Fruit fly (Drosophila melanogaster) whole organism, pupa: ENCODE results near the gene Grip91.

Source experiments
- CG10348 ChIP-seq: fragments of 200-800 bp; sonication (Bioruptor generic); IDR thresholded peaks from 2 replicates; pipeline ENCODE4 v1.3.6; 2022; ENCODE audit warnings: missing biosample characterization, missing genetic modification characterization
- CG12605 ChIP-seq: fragments of 200-800 bp; sonication (Bioruptor generic); IDR thresholded peaks from 2 replicates; pipeline ENCODE4 v1.3.6; 2022; ENCODE audit warnings: missing biosample characterization, missing genetic modification characterization
- CG13204 ChIP-seq: fragments of 200-800 bp; sonication (Bioruptor generic); optimal IDR thresholded peaks from 2 replicates; lab custom pipeline; 2018; ENCODE audit warnings: missing biosample characterization, mild to moderate bottlenecking, missing genetic modification characterization, moderate library complexity
- CG14655 ChIP-seq: fragments of 200-800 bp; sonication (Bioruptor generic); optimal IDR thresholded peaks from 3 replicates; lab custom pipeline; 2017; ENCODE audit warnings: mild to moderate bottlenecking, missing biosample characterization, missing genetic modification reagents, missing genetic modification characterization
- CG15710 ChIP-seq: fragments of 200-800 bp; sonication (Bioruptor generic); optimal IDR thresholded peaks from 2 replicates; lab custom pipeline; 2018; ENCODE audit warnings: missing biosample characterization, mild to moderate bottlenecking, missing genetic modification characterization, moderate library complexity
- CG17806 ChIP-seq: fragments of 200-800 bp; sonication (Bioruptor generic); optimal IDR thresholded peaks from 2 replicates; lab custom pipeline; 2018; ENCODE audit warnings: missing biosample characterization, mild to moderate bottlenecking, missing genetic modification characterization, moderate library complexity
- CG32121 ChIP-seq: fragments of 200-800 bp; sonication (Bioruptor generic); IDR thresholded peaks from 2 replicates; pipeline ENCODE4 v1.3.6; 2022; ENCODE audit warnings: missing biosample characterization, missing genetic modification characterization
- CG34367 ChIP-seq: fragments of 200-800 bp; sonication (Bioruptor generic); optimal IDR thresholded peaks from 2 replicates; lab custom pipeline; 2018; ENCODE audit warnings: missing biosample characterization, mild to moderate bottlenecking, missing genetic modification characterization
- CG4496 ChIP-seq: fragments of 200-800 bp; sonication (Bioruptor generic); IDR thresholded peaks from 3 replicates; pipeline ENCODE4 v1.3.6; 2022; ENCODE audit warnings: missing biosample characterization, missing genetic modification characterization
- CG8159 ChIP-seq: fragments of 200-800 bp; sonication (Bioruptor generic); optimal IDR thresholded peaks from 3 replicates; lab custom pipeline; 2018; ENCODE audit warnings: missing biosample characterization, mild to moderate bottlenecking, missing genetic modification characterization, moderate library complexity
- CG8301 ChIP-seq: fragments of 200-800 bp; sonication (Bioruptor generic); optimal IDR thresholded peaks from 2 replicates; lab custom pipeline; 2018; ENCODE audit warnings: missing biosample characterization, mild to moderate bottlenecking, missing genetic modification characterization
- CG9948 ChIP-seq: fragments of 200-800 bp; sonication (Bioruptor generic); optimal IDR thresholded peaks from 2 replicates; lab custom pipeline; 2018; ENCODE audit warnings: missing biosample characterization, mild to moderate bottlenecking, missing genetic modification characterization, moderate library complexity
- D1 ChIP-seq: fragments of 200-800 bp; sonication (Bioruptor generic); optimal IDR thresholded peaks from 2 replicates; lab custom pipeline; 2018; ENCODE audit warnings: missing biosample characterization, mild to moderate bottlenecking, missing genetic modification characterization, moderate library complexity
- EcR ChIP-seq: fragments of 200-800 bp; sonication (Bioruptor generic); optimal IDR thresholded peaks from 3 replicates; lab custom pipeline; 2019; ENCODE audit warnings: missing biosample characterization, missing genetic modification characterization, mild to moderate bottlenecking, moderate library complexity, missing genetic modification reagents
- Ets98B ChIP-seq: fragments of 200-800 bp; sonication (Bioruptor generic); IDR thresholded peaks from 2 replicates; pipeline ENCODE4 v1.3.6; 2022; ENCODE audit warnings: missing biosample characterization, missing genetic modification characterization
- Pif1A ChIP-seq: fragments of 200-800 bp; sonication (Bioruptor generic); optimal IDR thresholded peaks from 3 replicates; lab custom pipeline; 2016; ENCODE audit warnings: missing biosample characterization, missing genetic modification characterization
- Pif1B ChIP-seq: fragments of 200-800 bp; sonication (Bioruptor generic); optimal IDR thresholded peaks from 3 replicates; lab custom pipeline; 2016; ENCODE audit warnings: missing biosample characterization, missing genetic modification characterization
- Snoo ChIP-seq: fragments of 200-800 bp; sonication (Bioruptor generic); optimal IDR thresholded peaks from 3 replicates; lab custom pipeline; 2017; ENCODE audit warnings: missing biosample characterization, mild to moderate bottlenecking, missing genetic modification characterization, inconsistent platforms
- fd96Ca ChIP-seq: fragments of 200-800 bp; sonication (Bioruptor generic); IDR thresholded peaks from 3 replicates; pipeline ENCODE4 v1.3.6; 2022; ENCODE audit warnings: missing biosample characterization, missing genetic modification characterization
- gl ChIP-seq: fragments of 200-800 bp; sonication (Bioruptor generic); optimal IDR thresholded peaks from 2 replicates; lab custom pipeline; 2018; ENCODE audit warnings: missing biosample characterization, mild to moderate bottlenecking, missing genetic modification characterization
- rn ChIP-seq: fragments of 200-800 bp; sonication (Bioruptor generic); IDR thresholded peaks from 2 replicates; pipeline ENCODE4 v1.3.6; 2022; ENCODE audit warnings: missing biosample characterization, missing genetic modification characterization

The Grip91 gene

DNA sequence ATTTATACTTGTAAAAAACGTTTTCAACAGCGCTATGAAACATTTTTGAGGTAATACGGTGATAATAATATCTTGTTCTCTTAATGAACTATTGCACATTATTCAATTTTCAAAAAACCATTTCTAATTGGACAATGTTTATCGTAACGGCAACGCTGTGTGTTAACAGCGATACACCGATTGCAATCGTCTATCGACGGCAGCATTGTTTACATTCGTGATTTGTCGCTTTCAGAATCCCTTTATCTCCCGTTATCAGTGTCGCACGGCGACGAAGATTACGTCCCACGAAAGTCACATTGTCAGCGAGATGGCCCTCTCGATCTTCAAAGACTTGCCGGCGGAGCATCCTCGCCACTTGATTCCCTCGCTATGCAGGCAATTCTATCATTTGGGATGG lies 6.5 kb downstream of the Grip91 start, which contains the start of gene CG11134:
Gene CG11134 (plus strand): TSS at position 4 of the 400 bp plus-strand sequence.
- TF ChIP-seq Ets98B (no peak), CG15710 (tag; lab: Kevin White, UChicago) (no peak), CG9948 (tag; lab: Kevin White, UChicago) (no peak), CG14655 (GFP tag; lab: Kevin White, UChicago) (no peak)

DNA sequence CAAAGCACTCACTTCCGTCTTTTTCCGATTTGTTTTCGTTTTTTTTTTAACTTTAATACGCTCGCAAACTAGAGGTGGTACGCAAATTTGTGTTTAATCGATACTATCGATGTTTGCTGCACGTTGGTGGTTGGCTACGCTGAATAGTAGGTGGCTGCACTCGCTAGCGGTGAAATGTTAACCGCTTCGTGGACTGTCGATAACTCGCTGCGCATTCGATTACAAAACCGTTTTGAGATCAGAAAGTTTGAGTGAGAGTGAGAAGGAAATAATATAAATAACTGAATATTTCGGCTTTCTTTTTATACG lies 8.4 kb downstream of the Grip91 start, which contains the start of gene g:
Gene g (minus strand): TSS at position 105 of the 309 bp plus-strand sequence.
- TF ChIP-seq CG32121 = peak; percentile 26; the same call in 1 of the 2 replicates
- no peak for TF ChIP-seq Ets98B
- TF ChIP-seq Pif1B (GFP tag; lab: Kevin White, UChicago) = no peak
- 0 out of 2 replicates have a peak, but pooled peaks have one; percentile 12 for TF ChIP-seq CG12605 (GFP tag; lab: Robert Waterston, UW)
- no peak for TF ChIP-seq fd96Ca (GFP tag; lab: Robert Waterston, UW)
- no peak for TF ChIP-seq CG13204 (GFP tag; lab: Kevin White, UChicago)
- TF ChIP-seq EcR (GFP tag; lab: Kevin White, UChicago) = no peak
- TF ChIP-seq D1 (tag; lab: Kevin White, UChicago) = no peak
- TF ChIP-seq CG14655 (GFP tag; lab: Kevin White, UChicago) = no peak
- peak; percentile 55; the same call in 2 of the 3 replicates for TF ChIP-seq CG4496 (GFP tag; lab: Robert Waterston, UW)
- no peak for TF ChIP-seq Pif1A (GFP tag; lab: Kevin White, UChicago)
- TF ChIP-seq CG17806 (tag; lab: Kevin White, UChicago) = no peak
- TF ChIP-seq CG9948 (tag; lab: Kevin White, UChicago) = no peak
- TF ChIP-seq CG8301 (tag; lab: Kevin White, UChicago) = no peak
- TF ChIP-seq CG34367 (tag; lab: Kevin White, UChicago) = no peak
- TF ChIP-seq CG8159 = no peak
- TF ChIP-seq rn (GFP tag; lab: Robert Waterston, UW) = no peak
- no peak for TF ChIP-seq Snoo (tag; lab: Kevin White, UChicago)
- no peak for TF ChIP-seq CG10348 (GFP tag; lab: Robert Waterston, UW)
- no peak for TF ChIP-seq CG15710 (tag; lab: Kevin White, UChicago)
- TF ChIP-seq gl = no peak

DNA sequence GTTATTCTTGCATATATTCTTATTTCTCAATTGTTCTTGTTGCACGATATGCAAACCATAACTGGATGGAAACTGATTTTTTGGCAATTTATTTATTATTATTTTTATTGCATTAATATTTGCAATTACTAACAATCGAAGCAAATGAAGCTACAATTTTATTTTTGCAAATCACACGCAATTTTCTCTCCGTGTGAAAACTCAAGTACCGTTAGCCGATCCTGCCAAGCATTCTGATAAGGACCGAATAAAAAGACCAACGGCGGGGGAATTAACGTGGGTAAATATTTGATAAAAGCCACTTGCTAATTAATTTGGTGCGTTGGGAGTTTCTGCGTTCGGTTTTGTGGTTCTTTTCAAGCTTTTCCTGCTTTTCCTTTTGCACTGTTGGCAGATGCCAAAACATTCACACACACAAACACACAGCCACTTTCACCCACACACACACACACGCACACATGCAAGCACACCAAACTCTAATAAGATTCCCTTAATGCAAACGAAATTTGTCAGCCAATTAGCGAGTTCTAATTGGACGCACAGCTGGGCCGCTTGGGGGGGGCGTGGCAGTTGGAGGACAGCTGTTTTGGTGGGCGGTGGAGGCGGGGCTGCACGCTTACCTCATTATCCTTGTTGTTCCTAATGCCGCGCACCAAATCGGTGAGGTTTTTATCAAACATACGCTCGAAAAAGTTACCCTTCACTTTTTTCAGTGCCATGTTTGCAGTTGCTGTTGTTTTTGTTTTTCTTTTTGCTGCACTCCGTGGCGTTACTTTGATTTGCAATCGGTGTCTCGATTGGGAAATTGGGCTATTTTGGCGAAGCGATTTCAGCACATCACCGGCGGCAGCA lies 8.9 kb downstream of the Grip91 start:
- TF ChIP-seq CG15710 (tag; lab: Kevin White, UChicago) (no peak), CG10348 (GFP tag; lab: Robert Waterston, UW) (no peak), gl (no peak), rn (GFP tag; lab: Robert Waterston, UW) (no peak), CG34367 (tag; lab: Kevin White, UChicago) (no peak), Ets98B (no peak), CG4496 (GFP tag; lab: Robert Waterston, UW) (no peak), CG9948 (tag; lab: Kevin White, UChicago) (no peak), D1 (tag; lab: Kevin White, UChicago) (no peak), CG8159 (no peak)
- TF ChIP-seq, all 21 proteins: peak for 0

DNA sequence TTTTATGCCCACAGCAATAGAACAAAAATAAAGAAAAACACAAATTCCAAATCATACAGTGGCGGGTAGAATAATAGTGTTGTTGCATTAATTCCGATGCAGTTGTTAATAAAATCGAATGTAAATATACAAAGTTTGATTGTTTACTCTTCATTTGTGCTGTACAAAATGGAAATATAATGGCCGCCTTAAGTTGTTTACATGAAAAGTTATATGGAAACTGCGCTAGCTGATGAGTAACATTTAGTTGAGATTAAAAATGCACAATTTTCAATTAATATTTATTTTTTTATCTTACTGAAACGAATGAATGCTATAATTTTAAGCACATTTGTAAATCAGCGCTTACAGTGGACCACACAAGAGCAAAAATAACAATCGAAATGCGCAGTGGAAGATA lies 9.6 kb downstream of the Grip91 start:
- no peak for TF ChIP-seq CG8159
- peak; percentile 32 for TF ChIP-seq Ets98B
- TF ChIP-seq D1 (tag; lab: Kevin White, UChicago) = no peak
- TF ChIP-seq CG15710 (tag; lab: Kevin White, UChicago) = peak; percentile 13
- TF ChIP-seq Snoo (tag; lab: Kevin White, UChicago) = no peak
- TF ChIP-seq CG12605 (GFP tag; lab: Robert Waterston, UW) = no peak
- no peak for TF ChIP-seq CG8301 (tag; lab: Kevin White, UChicago)
- peak; percentile 8 for TF ChIP-seq CG17806 (tag; lab: Kevin White, UChicago)
- TF ChIP-seq CG4496 (GFP tag; lab: Robert Waterston, UW) = peak; percentile 52; the same call in 2 of the 3 replicates
- no peak for TF ChIP-seq CG13204 (GFP tag; lab: Kevin White, UChicago)
- TF ChIP-seq CG32121 = peak; percentile 46
- peak; percentile 36 for TF ChIP-seq CG9948 (tag; lab: Kevin White, UChicago)
- TF ChIP-seq, all 21 proteins: peak for 6

DNA sequence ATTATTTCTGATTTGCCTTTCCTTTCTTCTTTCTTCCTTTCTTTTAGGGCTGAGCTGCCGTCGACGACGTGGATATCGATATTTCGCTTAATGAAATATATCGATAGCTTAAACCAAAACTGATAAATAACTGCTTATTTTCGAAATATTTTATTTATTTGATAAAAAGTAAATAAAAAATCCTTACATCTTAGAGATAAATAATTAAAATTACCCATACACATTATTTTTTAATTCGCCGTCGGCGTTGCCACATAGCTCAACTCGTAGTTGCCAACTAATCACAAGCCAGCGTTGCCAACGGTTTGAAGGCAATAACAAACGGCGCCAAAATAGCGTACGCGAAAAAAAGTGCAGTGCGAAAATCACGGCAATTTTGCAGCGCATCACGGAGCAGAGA lies 22.5 kb downstream of the Grip91 start, which contains the start of the genes Mrgn1 and mus101:
Gene Mrgn1 (minus strand): TSS at position 44 of the 400 bp plus-strand sequence.
Gene mus101 (plus strand): TSS at position 313 of the 400 bp plus-strand sequence.
- TF ChIP-seq CG15710 (tag; lab: Kevin White, UChicago) (no peak), CG10348 (GFP tag; lab: Robert Waterston, UW) (no peak), CG8159 (no peak), gl (no peak), CG8301 (tag; lab: Kevin White, UChicago) (no peak), CG34367 (tag; lab: Kevin White, UChicago) (no peak), D1 (tag; lab: Kevin White, UChicago) (no peak), CG17806 (tag; lab: Kevin White, UChicago) (no peak), Snoo (tag; lab: Kevin White, UChicago) (no peak), CG13204 (GFP tag; lab: Kevin White, UChicago) (no peak), Pif1A (GFP tag; lab: Kevin White, UChicago) (no peak), Pif1B (GFP tag; lab: Kevin White, UChicago) (no peak), CG14655 (GFP tag; lab: Kevin White, UChicago) (no peak), rn (GFP tag; lab: Robert Waterston, UW) (no peak), CG9948 (tag; lab: Kevin White, UChicago) (no peak), EcR (GFP tag; lab: Kevin White, UChicago) (no peak)
